Worm (Caenorhabditis elegans) whole organism, mixed stage, embryonic: ENCODE measurements around the gene bath-28.

ENCODE experiments used
- blmp-1 ChIP-seq: fragments of 150-350 bp; optimal IDR thresholded peaks from 2 replicates; lab custom pipeline; 2014; ENCODE audit warnings: missing biosample characterization, missing genetic modification characterization
- elt-3 ChIP-seq: fragments of 150-350 bp; optimal IDR thresholded peaks from 2 replicates; lab custom pipeline; 2014; ENCODE audit warnings: missing biosample characterization, missing genetic modification characterization
- flh-1 ChIP-seq: fragments of 200-800 bp; sonication (Bioruptor generic); optimal IDR thresholded peaks from 2 replicates; lab custom pipeline; 2018; ENCODE audit warnings: mild to moderate bottlenecking, missing genetic modification characterization, moderate library complexity, missing compliant biosample characterization
- hlh-1 ChIP-seq: fragments of 150-350 bp; optimal IDR thresholded peaks from 2 replicates; lab custom pipeline; 2014; ENCODE audit warnings: missing biosample characterization, missing genetic modification reagents, missing genetic modification characterization
- lin-13 ChIP-seq: fragments of 150-350 bp; optimal IDR thresholded peaks from 2 replicates; lab custom pipeline; 2014; ENCODE audit warnings: missing biosample characterization, missing genetic modification characterization
- lsy-2 ChIP-seq: fragments of 150-350 bp; optimal IDR thresholded peaks from 2 replicates; lab custom pipeline; 2014; ENCODE audit warnings: missing biosample characterization, missing genetic modification characterization
- mep-1 ChIP-seq: fragments of 150-350 bp; optimal IDR thresholded peaks from 2 replicates; lab custom pipeline; 2017; ENCODE audit warnings: missing biosample characterization, missing genetic modification reagents, missing genetic modification characterization, inconsistent platforms
- nhr-237 ChIP-seq: fragments of 150-350 bp; optimal IDR thresholded peaks from 2 replicates; lab custom pipeline; 2014; ENCODE audit warnings: missing biosample characterization, missing genetic modification characterization
- nhr-76 ChIP-seq: sonication (generic microtip); optimal IDR thresholded peaks from 2 replicates; lab custom pipeline; 2017; ENCODE audit warnings: missing biosample characterization, missing genetic modification characterization
- pha-4 ChIP-seq: fragments of 150-350 bp; optimal IDR thresholded peaks from 2 replicates; lab custom pipeline; 2018; ENCODE audit warnings: missing biosample characterization, missing genetic modification reagents, missing genetic modification characterization
- sem-2 ChIP-seq: fragments of 200-800 bp; sonication (Bioruptor generic); optimal IDR thresholded peaks from 2 replicates; lab custom pipeline; 2018; ENCODE audit warnings: mild to moderate bottlenecking, missing genetic modification characterization, missing compliant biosample characterization
- unc-39 ChIP-seq: fragments of 150-350 bp; optimal IDR thresholded peaks from 2 replicates; lab custom pipeline; 2014; ENCODE audit warnings: missing biosample characterization, missing genetic modification characterization
- unc-62 ChIP-seq: fragments of 150-350 bp; optimal IDR thresholded peaks from 2 replicates; lab custom pipeline; 2014; ENCODE audit warnings: missing biosample characterization, missing genetic modification reagents, missing genetic modification characterization
- ztf-11 ChIP-seq: fragments of 150-350 bp; optimal IDR thresholded peaks from 2 replicates; lab custom pipeline; 2014; ENCODE audit warnings: missing biosample characterization, missing genetic modification characterization

DNA sequence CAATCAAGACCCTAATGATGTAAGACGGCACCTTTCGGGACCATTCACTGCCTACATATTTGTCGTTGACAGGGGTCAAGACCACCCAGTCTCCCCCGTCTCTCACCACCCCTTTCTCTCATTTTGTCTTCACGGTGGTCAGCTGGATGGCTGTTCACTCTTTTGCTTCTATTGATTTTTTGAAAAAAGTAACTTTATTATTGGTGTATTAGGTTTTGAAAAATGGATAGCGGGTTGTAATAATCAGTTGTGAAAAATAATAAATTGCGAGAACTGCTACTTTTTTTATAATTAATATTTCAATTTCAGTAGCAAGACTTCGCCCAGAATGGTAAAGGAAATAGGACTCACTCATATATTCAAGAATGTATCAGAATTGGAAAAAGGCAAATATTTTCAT is 32.0 kb upstream of the bath-28 start, which contains the start of gene bath-9:
- TF ChIP-seq blmp-1 (tag; lab: Kevin White, UChicago) (no peak), ztf-11 (tag; lab: Kevin White, UChicago) (no peak), pha-4 (tag; lab: Kevin White, UChicago) (no peak), mep-1 (tag; lab: Kevin White, UChicago) (no peak), unc-62 (no peak), unc-39 (no peak), hlh-1 (no peak), nhr-76 (tag; lab: Kevin White, UChicago) (no peak), lsy-2 (tag; lab: Kevin White, UChicago) (no peak), lin-13 (tag; lab: Kevin White, UChicago) (no peak), flh-1 (GFP tag; lab: Kevin White, UChicago) (no peak), elt-3 (tag; lab: Kevin White, UChicago) (no peak), nhr-237 (tag; lab: Kevin White, UChicago) (no peak), sem-2 (no peak)
